Worm (Caenorhabditis elegans) whole organism, L4 larva: ENCODE data around the gene C09B8.3.
A peak's percentile ranks its signal among the peaks of the same experiment; 100 is the strongest.

Experiments
- D1046.2 ChIP-seq: fragments of 200-800 bp; sonication (Bioruptor generic); IDR thresholded peaks from 2 replicates; pipeline ENCODE4 v1.3.6; 2022; ENCODE audit warnings: missing genetic modification characterization, missing compliant biosample characterization
- F26F4.8 ChIP-seq: fragments of 200-800 bp; sonication (Bioruptor generic); conservative IDR thresholded peaks from 2 replicates; pipeline ENCODE4 v1.3.6; 2022; ENCODE audit warnings: missing genetic modification characterization, missing compliant biosample characterization
- F37D6.2 ChIP-seq: sonication (generic microtip); optimal IDR thresholded peaks from 2 replicates; lab custom pipeline; 2016; ENCODE audit warnings: mild to moderate bottlenecking, missing genetic modification characterization, missing compliant biosample characterization
- T26A8.4 ChIP-seq: fragments of 200-800 bp; sonication (Bioruptor generic); IDR thresholded peaks from 2 replicates; pipeline ENCODE4 v1.3.6; 2022; ENCODE audit warnings: missing genetic modification characterization, missing compliant biosample characterization
- Y48G9A.11 ChIP-seq: fragments of 200-800 bp; sonication (Bioruptor generic); IDR thresholded peaks from 2 replicates; pipeline ENCODE4 v1.3.6; 2022; ENCODE audit warnings: missing genetic modification reagents, missing genetic modification characterization, missing compliant biosample characterization
- Y75B8A.6 ChIP-seq: fragments of 200-800 bp; sonication (Bioruptor generic); IDR thresholded peaks from 2 replicates; pipeline ENCODE4 v1.3.6; 2022; ENCODE audit warnings: missing genetic modification reagents, missing genetic modification characterization, missing compliant biosample characterization
- aha-1 ChIP-seq: fragments of 150-350 bp; peaks from one replicate; lab custom pipeline; 2014; ENCODE audit warnings: missing biosample characterization, missing genetic modification characterization
- ceh-28 ChIP-seq: fragments of 150-350 bp; optimal IDR thresholded peaks from 2 replicates; lab custom pipeline; 2014; ENCODE audit warnings: missing biosample characterization, missing genetic modification reagents, missing genetic modification characterization
- ceh-44 ChIP-seq: fragments of 200-800 bp; sonication (Bioruptor generic); IDR thresholded peaks from 2 replicates; pipeline ENCODE4 v1.3.6; 2022; ENCODE audit warnings: missing genetic modification reagents, missing genetic modification characterization, missing compliant biosample characterization
- ctbp-1 ChIP-seq: fragments of 200-800 bp; sonication (Bioruptor generic); IDR thresholded peaks from 2 replicates; pipeline ENCODE4 v1.3.6; 2022; ENCODE audit warnings: missing genetic modification reagents, missing genetic modification characterization, missing compliant biosample characterization
- daf-8 ChIP-seq: fragments of 200-800 bp; sonication (Bioruptor generic); IDR thresholded peaks from 2 replicates; pipeline ENCODE4 v1.3.6; 2022; ENCODE audit warnings: missing genetic modification characterization, missing compliant biosample characterization
- dmd-6 ChIP-seq: fragments of 200-800 bp; sonication (Bioruptor generic); IDR thresholded peaks from 2 replicates; pipeline ENCODE4 v1.3.6; 2022; ENCODE audit warnings: missing genetic modification reagents, missing genetic modification characterization, missing compliant biosample characterization
- dmd-9 ChIP-seq: fragments of 200-800 bp; sonication (Bioruptor generic); IDR thresholded peaks from 2 replicates; pipeline ENCODE4 v1.3.6; 2022; ENCODE audit warnings: missing genetic modification reagents, missing genetic modification characterization, missing compliant biosample characterization
- dpl-1 ChIP-seq: fragments of 150-350 bp; optimal IDR thresholded peaks from 2 replicates; lab custom pipeline; 2014; ENCODE audit warnings: missing biosample characterization, missing genetic modification reagents, missing genetic modification characterization
- egl-43 ChIP-seq: fragments of 200-800 bp; sonication (Bioruptor generic); IDR thresholded peaks from 2 replicates; pipeline ENCODE4 v1.3.6; 2022; ENCODE audit warnings: missing genetic modification reagents, missing genetic modification characterization, missing compliant biosample characterization
- fkh-10 ChIP-seq: fragments of 150-350 bp; optimal IDR thresholded peaks from 2 replicates; lab custom pipeline; 2014; ENCODE audit warnings: missing biosample characterization, missing genetic modification reagents, missing genetic modification characterization
- fos-1 ChIP-seq: fragments of 150-350 bp; optimal IDR thresholded peaks from 2 replicates; lab custom pipeline; 2014; ENCODE audit warnings: missing biosample characterization, missing genetic modification characterization
- hif-1 ChIP-seq, 2 experiments: sonication (generic microtip); optimal IDR thresholded peaks; 2 replicates each; lab custom pipeline; 2016 to 2017; ENCODE audit warnings: missing compliant biosample characterization in 2 of 2, missing genetic modification characterization in 2 of 2, missing genetic modification reagents in 2 of 2, missing genotype in 2 of 2, mild to moderate bottlenecking in 1 of 2
- hlh-11 ChIP-seq: fragments of 200-800 bp; sonication (Bioruptor generic); optimal IDR thresholded peaks from 2 replicates; lab custom pipeline; 2018; ENCODE audit warnings: mild to moderate bottlenecking, missing genetic modification characterization, missing compliant biosample characterization
- hmg-1.1 ChIP-seq: fragments of 200-800 bp; sonication (Bioruptor generic); IDR thresholded peaks from 2 replicates; pipeline ENCODE4 v1.3.6; 2022; ENCODE audit warnings: missing genetic modification reagents, missing genetic modification characterization, missing compliant biosample characterization
- lim-7 ChIP-seq: fragments of 200-800 bp; sonication (Bioruptor generic); IDR thresholded peaks from 2 replicates; pipeline ENCODE4 v1.3.6; 2022; ENCODE audit warnings: missing genetic modification characterization, missing compliant biosample characterization
- lin-15B ChIP-seq: fragments of 150-350 bp; sonication (generic microtip); optimal IDR thresholded peaks from 3 replicates; lab custom pipeline; 2014; ENCODE audit warnings: missing biosample characterization, missing genetic modification characterization
- lin-39 ChIP-seq: fragments of 150-350 bp; optimal IDR thresholded peaks from 2 replicates; lab custom pipeline; 2014; ENCODE audit warnings: missing biosample characterization, missing genetic modification reagents, missing genetic modification characterization
- lsy-2 ChIP-seq, 2 experiments: fragments of 150-350 bp in 1 of 2; sonication (generic microtip) in 1 of 2; optimal IDR thresholded peaks; 2 replicates each; lab custom pipeline; 2014 to 2017; ENCODE audit warnings: missing biosample characterization in 2 of 2, missing genetic modification characterization in 2 of 2
- mep-1 ChIP-seq: fragments of 150-350 bp; sonication (generic microtip); optimal IDR thresholded peaks from 3 replicates; lab custom pipeline; 2014; ENCODE audit warnings: missing biosample characterization, missing genetic modification characterization
- mes-2 ChIP-seq: sonication (generic microtip); optimal IDR thresholded peaks from 2 replicates; lab custom pipeline; 2016; ENCODE audit warnings: missing genotype, mild to moderate bottlenecking, missing genetic modification characterization, missing compliant biosample characterization; ENCODE audit not compliant: poor library complexity, severe bottlenecking
- nhr-102 ChIP-seq: sonication (generic microtip); optimal IDR thresholded peaks from 2 replicates; lab custom pipeline; 2016; ENCODE audit warnings: mild to moderate bottlenecking, missing genetic modification characterization, moderate library complexity, missing compliant biosample characterization
- nhr-111 ChIP-seq: fragments of 200-800 bp; sonication (Bioruptor generic); optimal IDR thresholded peaks from 2 replicates; lab custom pipeline; 2018; ENCODE audit warnings: mild to moderate bottlenecking, missing genetic modification characterization, missing compliant biosample characterization
- nhr-48 ChIP-seq: sonication (generic microtip); optimal IDR thresholded peaks from 2 replicates; lab custom pipeline; 2016; ENCODE audit warnings: mild to moderate bottlenecking, missing genetic modification characterization, missing compliant biosample characterization
- pha-4 ChIP-seq, 2 experiments: fragments of 150-350 bp in 1 of 2; fragments of 200-800 bp in 1 of 2; sonication (Bioruptor generic) in 1 of 2; IDR thresholded peaks in 1 of 2; optimal IDR thresholded peaks in 1 of 2; 2 replicates each; pipeline versions ENCODE4 v1.3.6 to Lab custom; 2014 to 2022; ENCODE audit warnings: missing genetic modification characterization in 2 of 2, missing genetic modification reagents in 2 of 2, missing biosample characterization in 1 of 2, missing compliant biosample characterization in 1 of 2
- pqm-1 ChIP-seq: sonication (generic microtip); optimal IDR thresholded peaks from 2 replicates; lab custom pipeline; 2017; ENCODE audit warnings: missing biosample characterization, missing genetic modification characterization
- rbr-2 ChIP-seq: sonication (generic microtip); optimal IDR thresholded peaks from 2 replicates; lab custom pipeline; 2016; ENCODE audit warnings: missing genotype, missing genetic modification characterization, missing compliant biosample characterization
- set-16 ChIP-seq: fragments of 200-800 bp; sonication (Bioruptor generic); IDR thresholded peaks from 2 replicates; pipeline ENCODE4 v1.3.6; 2022; ENCODE audit warnings: missing genetic modification reagents, missing genetic modification characterization, missing compliant biosample characterization
- snpc-4 ChIP-seq: fragments of 150-350 bp; optimal IDR thresholded peaks from 2 replicates; lab custom pipeline; 2014; ENCODE audit warnings: missing biosample characterization, missing genetic modification characterization
- spr-3 ChIP-seq: fragments of 200-800 bp; sonication (Bioruptor generic); optimal IDR thresholded peaks from 2 replicates; lab custom pipeline; 2018; ENCODE audit warnings: mild to moderate bottlenecking, missing genetic modification characterization, missing compliant biosample characterization
- tra-1 ChIP-seq: fragments of 200-800 bp; sonication (Bioruptor generic); IDR thresholded peaks from 2 replicates; pipeline ENCODE4 v1.3.6; 2022; ENCODE audit warnings: missing genetic modification reagents, missing genetic modification characterization, missing compliant biosample characterization
- zag-1 ChIP-seq: fragments of 150-350 bp; optimal IDR thresholded peaks from 2 replicates; lab custom pipeline; 2014; ENCODE audit warnings: missing biosample characterization, missing genetic modification characterization
- zfp-2 ChIP-seq: sonication (generic microtip); optimal IDR thresholded peaks from 2 replicates; lab custom pipeline; 2016; ENCODE audit warnings: mild to moderate bottlenecking, missing genetic modification characterization, missing compliant biosample characterization
- zfp-3 ChIP-seq: fragments of 200-800 bp; sonication (Bioruptor generic); conservative IDR thresholded peaks from 2 replicates; pipeline ENCODE4 v1.3.6; 2022; ENCODE audit warnings: missing genetic modification reagents, missing genetic modification characterization, missing compliant biosample characterization
- ztf-11 ChIP-seq: fragments of 150-350 bp; optimal IDR thresholded peaks from 2 replicates; lab custom pipeline; 2014; ENCODE audit warnings: missing biosample characterization, missing genetic modification characterization

Gene C09B8.3

DNA sequence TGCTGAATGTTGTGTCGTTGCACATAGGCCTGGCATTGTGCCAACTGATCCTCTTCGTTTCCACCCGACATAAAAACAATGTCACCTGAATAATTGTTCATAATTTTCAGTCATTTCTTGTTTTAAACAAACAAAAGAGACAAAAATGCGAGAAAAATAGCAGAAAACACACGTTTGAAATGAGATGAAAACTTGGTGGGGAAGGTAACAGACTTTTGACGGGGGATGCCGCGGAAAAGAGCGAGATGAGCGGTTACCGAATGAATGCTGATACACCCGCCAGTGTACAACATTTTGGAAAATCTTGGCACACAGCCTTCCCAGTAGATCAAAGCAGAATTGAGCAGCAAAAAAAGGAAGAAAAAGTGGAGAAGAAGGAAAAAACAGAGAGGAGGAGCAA lies 32.7 kb downstream of the C09B8.3 start, which contains the start of gene kin-2:
Gene kin-2, minus strand, starts transcription at position 101 of the 400 bp plus-strand sequence.
- no peak for TF ChIP-seq dpl-1 (GFP tag; lab: Kevin White, UChicago)
- TF ChIP-seq ceh-44 (GFP tag; lab: Robert Waterston, UW), result no peak
- no peak for TF ChIP-seq lin-39
- no peak for TF ChIP-seq ztf-11
- TF ChIP-seq spr-3 (GFP tag; lab: Kevin White, UChicago), result no peak
- no peak for TF ChIP-seq pqm-1
- TF ChIP-seq zag-1 (tag; lab: Kevin White, UChicago), result no peak
- no peak for TF ChIP-seq dmd-9 (GFP tag; lab: Robert Waterston, UW)
- TF ChIP-seq snpc-4 (tag; lab: Kevin White, UChicago), result no peak
- no peak for TF ChIP-seq nhr-48 (tag; lab: Kevin White, UChicago)
- TF ChIP-seq zfp-2 (tag; lab: Kevin White, UChicago), result no peak
- no peak for TF ChIP-seq dmd-6 (GFP tag; lab: Robert Waterston, UW)
- TF ChIP-seq ctbp-1, result no peak
- no peak for TF ChIP-seq Y75B8A.6 (GFP tag; lab: Robert Waterston, UW)
- no peak for TF ChIP-seq hif-1 (tag; optimal IDR thresholded peaks at IDR 0.05; lab: Kevin White, UChicago)
- no peak for TF ChIP-seq ceh-28 (tag; lab: Kevin White, UChicago)
- no peak for TF ChIP-seq F26F4.8 (GFP tag; lab: Robert Waterston, UW)
- no peak for TF ChIP-seq lin-15B
- no peak for TF ChIP-seq D1046.2 (GFP tag; lab: Robert Waterston, UW)
- TF ChIP-seq fkh-10 (GFP tag; lab: Kevin White, UChicago), result no peak
- TF ChIP-seq, all 104 proteins: peak for 0

DNA sequence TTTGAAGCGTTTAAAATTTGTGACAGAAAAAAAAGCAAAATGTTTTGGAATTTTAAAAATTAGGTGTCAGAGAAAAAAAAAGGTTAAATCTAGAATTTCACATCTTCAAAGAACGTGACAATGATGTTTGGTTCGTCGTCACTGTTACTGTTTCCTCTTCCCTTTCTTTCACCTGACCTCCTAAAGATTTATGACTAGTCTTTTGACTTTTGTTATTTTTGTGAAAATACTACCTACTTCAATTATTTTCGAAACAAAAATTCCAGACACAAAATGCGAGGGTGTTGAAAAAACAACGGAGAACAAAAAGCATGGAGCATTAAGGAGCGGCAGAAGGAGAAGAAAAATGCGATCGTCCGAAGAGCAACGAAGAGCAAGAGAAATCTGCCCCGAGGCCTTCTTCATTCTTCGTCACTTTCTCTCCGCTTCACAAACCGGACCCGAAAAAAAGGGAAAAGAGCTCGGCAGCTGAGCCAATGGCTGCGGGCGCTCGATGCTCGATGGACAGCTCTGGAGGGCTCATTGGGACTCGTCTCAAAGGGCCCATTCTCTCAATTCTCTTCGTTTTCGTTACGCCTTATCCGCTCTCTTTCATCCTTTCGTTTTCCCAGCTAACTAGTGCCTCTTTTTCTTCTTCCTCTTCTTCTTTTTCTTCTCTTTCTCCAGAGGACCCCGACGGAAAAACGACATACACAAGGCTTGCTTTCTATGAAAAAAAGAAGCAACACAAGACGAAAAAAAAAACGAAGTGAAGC lies 34.1 kb downstream of the C09B8.3 start:
- TF ChIP-seq tra-1 (no peak), nhr-48 (tag; lab: Kevin White, UChicago) (peak; percentile 2), lim-7 (GFP tag; lab: Robert Waterston, UW) (peak; percentile 66), lsy-2 (tag; optimal IDR thresholded peaks at IDR 0.05; lab: Kevin White, UChicago) (peak in 1 of 2 experiments; percentile 35), zfp-3 (GFP tag; lab: Robert Waterston, UW) (no peak), snpc-4 (tag; lab: Kevin White, UChicago) (no peak), ctbp-1 (peak; percentile 68; the same call in 1 of the 2 replicates), set-16 (GFP tag; lab: Robert Waterston, UW) (peak; percentile 86), fkh-10 (GFP tag; lab: Kevin White, UChicago) (peak; percentile 85), T26A8.4 (GFP tag; lab: Robert Waterston, UW) (no peak), mes-2 (tag; lab: Kevin White, UChicago) (peak; percentile 6), hmg-1.1 (peak; percentile 39; the same call in 1 of the 2 replicates), hlh-11 (tag; lab: Kevin White, UChicago) (peak; percentile 31), nhr-111 (no peak), pha-4 (GFP tag; IDR thresholded peaks at IDR 0.05; lab: Robert Waterston, UW) (peak; percentile 24; the same call in 1 of the 2 replicates), pha-4 (tag; optimal IDR thresholded peaks at IDR 0.05; lab: Kevin White, UChicago) (no peak), aha-1 (tag; lab: Kevin White, UChicago) (peak; percentile 83), egl-43 (GFP tag; lab: Robert Waterston, UW) (0 out of 2 replicates have a peak, but pooled peaks have one; percentile 42), daf-8 (no peak), nhr-102 (no peak), Y48G9A.11 (GFP tag; lab: Robert Waterston, UW) (no peak), fos-1 (tag; lab: Kevin White, UChicago) (no peak), rbr-2 (peak; percentile 41), F37D6.2 (tag; lab: Kevin White, UChicago) (peak; percentile 53), mep-1 (tag; lab: Kevin White, UChicago) (peak; percentile 53), D1046.2 (GFP tag; lab: Robert Waterston, UW) (no peak)
